Fruit fly (Drosophila melanogaster): ENCODE results near the gene CG13887.

- TF ChIP-seq CG12605 (GFP tag; IDR thresholded peaks at IDR 0.05) (no peak), CG34367 (tag; optimal IDR thresholded peaks at IDR 0.05) (no peak), rn (GFP tag; IDR thresholded peaks at IDR 0.05) (no peak), Snoo (tag; optimal IDR thresholded peaks at IDR 0.05) (no peak), fd96Ca (GFP tag; IDR thresholded peaks at IDR 0.05) (0 out of 3 replicates have a peak, but pooled peaks have one; percentile 28)
Measured at dm6 chr3L:810038-810644, 27.5 kb upstream of the CG13887 start.
